Worm (Caenorhabditis elegans) whole organism, mixed stage, embryonic: ENCODE data around the gene fbxb-40.

Experiments
- blmp-1 ChIP-seq: fragments of 150-350 bp; optimal IDR thresholded peaks from 2 replicates; lab custom pipeline; 2014; ENCODE audit warnings: missing biosample characterization, missing genetic modification characterization
- ceh-39 ChIP-seq: fragments of 150-350 bp; optimal IDR thresholded peaks from 2 replicates; lab custom pipeline; 2014; ENCODE audit warnings: missing biosample characterization, missing genetic modification characterization
- drap-1 ChIP-seq: fragments of 200-800 bp; sonication (Bioruptor generic); optimal IDR thresholded peaks from 3 replicates; lab custom pipeline; 2018; ENCODE audit warnings: mild to moderate bottlenecking, missing genetic modification characterization, missing compliant biosample characterization
- elt-3 ChIP-seq: fragments of 150-350 bp; optimal IDR thresholded peaks from 2 replicates; lab custom pipeline; 2014; ENCODE audit warnings: missing biosample characterization, missing genetic modification characterization
- hlh-1 ChIP-seq: fragments of 150-350 bp; optimal IDR thresholded peaks from 2 replicates; lab custom pipeline; 2014; ENCODE audit warnings: missing biosample characterization, missing genetic modification reagents, missing genetic modification characterization
- lin-13 ChIP-seq: fragments of 150-350 bp; optimal IDR thresholded peaks from 2 replicates; lab custom pipeline; 2014; ENCODE audit warnings: missing biosample characterization, missing genetic modification characterization
- lsy-2 ChIP-seq: fragments of 150-350 bp; optimal IDR thresholded peaks from 2 replicates; lab custom pipeline; 2014; ENCODE audit warnings: missing biosample characterization, missing genetic modification characterization
- unc-39 ChIP-seq: fragments of 150-350 bp; optimal IDR thresholded peaks from 2 replicates; lab custom pipeline; 2014; ENCODE audit warnings: missing biosample characterization, missing genetic modification characterization
- unc-62 ChIP-seq: fragments of 150-350 bp; optimal IDR thresholded peaks from 2 replicates; lab custom pipeline; 2014; ENCODE audit warnings: missing biosample characterization, missing genetic modification reagents, missing genetic modification characterization

DNA sequence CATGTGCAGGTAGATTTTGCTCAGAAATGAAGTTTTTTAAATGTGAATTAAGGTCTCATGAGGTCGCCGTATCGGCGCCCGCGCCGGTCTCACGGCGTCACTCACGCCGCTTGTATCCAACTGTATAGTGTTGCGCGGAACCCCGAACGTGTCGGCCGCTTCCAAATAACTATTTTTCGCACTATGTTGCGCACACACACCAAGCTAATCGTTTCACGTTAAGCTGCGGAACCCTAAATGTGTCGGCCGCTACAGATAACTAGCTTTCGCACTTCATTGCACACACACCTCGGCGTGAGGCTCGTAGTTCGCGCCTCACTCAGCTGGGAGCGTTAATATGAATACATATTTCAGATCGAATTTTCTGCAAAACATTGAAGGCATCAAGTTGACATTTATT is 2.8 kb downstream of the fbxb-40 start:
- TF ChIP-seq hlh-1 (tag; lab: Kevin White, UChicago) (no peak), drap-1 (GFP tag; lab: Kevin White, UChicago) (no peak), elt-3 (tag; lab: Kevin White, UChicago) (no peak), lin-13 (tag; lab: Kevin White, UChicago) (no peak), blmp-1 (no peak), unc-39 (tag; lab: Kevin White, UChicago) (no peak), lsy-2 (no peak), unc-62 (GFP tag; lab: Kevin White, UChicago) (no peak), ceh-39 (tag; lab: Kevin White, UChicago) (no peak)
